Fruit fly (Drosophila melanogaster) whole organism, embryonic: Measurements from ENCODE around the gene Fer3HCH.
A peak's percentile ranks its signal among the peaks of the same experiment; 100 is the strongest.

Experiments
- B-H2 ChIP-seq: fragments of 200-800 bp; sonication (Bioruptor generic); optimal IDR thresholded peaks from 2 replicates; lab custom pipeline; 2018; ENCODE audit warnings: missing biosample characterization, mild to moderate bottlenecking, missing genetic modification characterization
- CG10654 ChIP-seq: fragments of 200-800 bp; sonication (Bioruptor generic); optimal IDR thresholded peaks from 2 replicates; lab custom pipeline; 2016; ENCODE audit warnings: missing biosample characterization, missing genetic modification characterization
- CG13296 ChIP-seq: fragments of 200-800 bp; sonication (Bioruptor generic); optimal IDR thresholded peaks from 3 replicates; lab custom pipeline; 2018; ENCODE audit warnings: missing biosample characterization, mild to moderate bottlenecking, missing genetic modification characterization
- CG13624 ChIP-seq: fragments of 200-800 bp; sonication (Bioruptor generic); optimal IDR thresholded peaks from 2 replicates; lab custom pipeline; 2016; ENCODE audit warnings: missing biosample characterization, missing genetic modification characterization
- CG15514 ChIP-seq: fragments of 200-800 bp; sonication (Bioruptor generic); optimal IDR thresholded peaks from 3 replicates; lab custom pipeline; 2017; ENCODE audit warnings: missing biosample characterization, missing genetic modification characterization, mild to moderate bottlenecking, moderate library complexity, missing genetic modification reagents
- CG17328 ChIP-seq: fragments of 200-800 bp; sonication (Bioruptor generic); IDR thresholded peaks from 2 replicates; pipeline ENCODE4 v1.3.6; 2022; ENCODE audit warnings: missing biosample characterization, missing genetic modification characterization
- CG1792 ChIP-seq: fragments of 200-800 bp; sonication (Bioruptor generic); optimal IDR thresholded peaks from 2 replicates; lab custom pipeline; 2016; ENCODE audit warnings: missing biosample characterization, missing genetic modification characterization
- CG2199 ChIP-seq: fragments of 200-800 bp; sonication (Bioruptor generic); IDR thresholded peaks from 3 replicates; pipeline ENCODE4 v1.3.6; 2022; ENCODE audit warnings: missing biosample characterization, missing genetic modification characterization
- CG3065 ChIP-seq: fragments of 200-800 bp; sonication (Bioruptor generic); optimal IDR thresholded peaks from 2 replicates; lab custom pipeline; 2016; ENCODE audit warnings: missing biosample characterization, missing genetic modification characterization
- CG3163 ChIP-seq: fragments of 200-800 bp; sonication (Bioruptor generic); optimal IDR thresholded peaks from 3 replicates; lab custom pipeline; 2016; ENCODE audit warnings: missing biosample characterization, missing genetic modification characterization
- CG3847 ChIP-seq: fragments of 200-800 bp; sonication (Bioruptor generic); IDR thresholded peaks from 2 replicates; pipeline ENCODE4 v1.3.6; 2022; ENCODE audit warnings: missing biosample characterization, missing genetic modification characterization
- CG42726 ChIP-seq: fragments of 200-800 bp; sonication (Bioruptor generic); IDR thresholded peaks from 2 replicates; pipeline ENCODE4 v1.3.6; 2022; ENCODE audit warnings: missing biosample characterization, missing genetic modification characterization; ENCODE audit not compliant: partially characterized antibody
- CG6654 ChIP-seq: fragments of 200-800 bp; sonication (Bioruptor generic); optimal IDR thresholded peaks from 2 replicates; lab custom pipeline; 2017; ENCODE audit warnings: missing biosample characterization, mild to moderate bottlenecking, missing genetic modification characterization
- CG6683 ChIP-seq: fragments of 200-800 bp; sonication (Bioruptor generic); optimal IDR thresholded peaks from 2 replicates; lab custom pipeline; 2017; ENCODE audit warnings: missing biosample characterization, mild to moderate bottlenecking, missing genetic modification characterization, missing genetic modification reagents
- CG8290 ChIP-seq, 3 experiments: fragments of 200-800 bp; sonication (Bioruptor generic); optimal IDR thresholded peaks; 2 replicates each; lab custom pipeline; 2016 to 2019; ENCODE audit warnings: missing biosample characterization in 3 of 3, missing genetic modification characterization in 3 of 3, mild to moderate bottlenecking in 2 of 3, moderate library complexity in 1 of 3
- CG9215 ChIP-seq: fragments of 200-800 bp; sonication (Bioruptor generic); IDR thresholded peaks from 2 replicates; pipeline ENCODE4 v1.3.6; 2022; ENCODE audit warnings: missing biosample characterization, missing genetic modification characterization
- CG9797 ChIP-seq: fragments of 200-800 bp; sonication (Bioruptor generic); optimal IDR thresholded peaks from 3 replicates; lab custom pipeline; 2018; ENCODE audit warnings: missing biosample characterization, mild to moderate bottlenecking, missing genetic modification characterization
- Dll ChIP-seq: fragments of 200-800 bp; sonication (Bioruptor generic); IDR thresholded peaks from 4 replicates; pipeline ENCODE4 v1.3.6; 2022; ENCODE audit warnings: missing biosample characterization, missing genetic modification characterization; ENCODE audit not compliant: partially characterized antibody
- Dref ChIP-seq: fragments of 200-800 bp; sonication (Bioruptor generic); IDR thresholded peaks from 2 replicates; pipeline ENCODE4 v1.3.6; 2022; ENCODE audit warnings: missing biosample characterization, missing genetic modification characterization
- ERR ChIP-seq: fragments of 200-800 bp; sonication (Bioruptor generic); optimal IDR thresholded peaks from 2 replicates; lab custom pipeline; 2016; ENCODE audit warnings: missing biosample characterization, missing genetic modification characterization
- H15 ChIP-seq: fragments of 200-800 bp; sonication (Bioruptor generic); IDR thresholded peaks from 3 replicates; pipeline ENCODE4 v1.3.6; 2022; ENCODE audit warnings: missing biosample characterization, missing genetic modification characterization
- HLH4C ChIP-seq: fragments of 200-800 bp; sonication (Bioruptor generic); IDR thresholded peaks from 3 replicates; pipeline ENCODE4 v1.3.6; 2022; ENCODE audit warnings: missing biosample characterization, missing genetic modification characterization; ENCODE audit not compliant: partially characterized antibody
- Optix ChIP-seq: fragments of 200-800 bp; sonication (Bioruptor generic); IDR thresholded peaks from 3 replicates; pipeline ENCODE4 v1.3.6; 2022; ENCODE audit warnings: missing biosample characterization, missing genetic modification characterization
- Pdp1 ChIP-seq, 2 experiments: fragments of 200-800 bp; sonication (Bioruptor generic); optimal IDR thresholded peaks; 3 replicates each; lab custom pipeline; 2016; ENCODE audit warnings: missing biosample characterization in 2 of 2, missing genetic modification characterization in 2 of 2, mild to moderate bottlenecking in 1 of 2, moderate library complexity in 1 of 2
- Six4 ChIP-seq: fragments of 200-800 bp; sonication (Bioruptor generic); optimal IDR thresholded peaks from 2 replicates; lab custom pipeline; 2016; ENCODE audit warnings: missing biosample characterization, missing genetic modification characterization
- Sry-β ChIP-seq: fragments of 200-800 bp; sonication (Bioruptor generic); optimal IDR thresholded peaks from 2 replicates; lab custom pipeline; 2018; ENCODE audit warnings: missing biosample characterization, mild to moderate bottlenecking, missing genetic modification characterization, moderate library complexity
- Vsx1 ChIP-seq: fragments of 200-800 bp; sonication (Bioruptor generic); optimal IDR thresholded peaks from 2 replicates; lab custom pipeline; 2017; ENCODE audit warnings: missing biosample characterization, mild to moderate bottlenecking, missing genetic modification characterization, missing genetic modification reagents
- cas ChIP-seq: fragments of 200-800 bp; sonication (Bioruptor generic); IDR thresholded peaks from 2 replicates; pipeline ENCODE4 v1.3.6; 2022; ENCODE audit warnings: missing biosample characterization, missing genetic modification characterization
- ci ChIP-seq: fragments of 200-800 bp; sonication (Bioruptor generic); IDR thresholded peaks from 3 replicates; pipeline ENCODE4 v1.3.6; 2022; ENCODE audit warnings: missing biosample characterization, missing genetic modification characterization
- dmrt99B ChIP-seq: fragments of 200-800 bp; sonication (Bioruptor generic); optimal IDR thresholded peaks from 2 replicates; lab custom pipeline; 2018; ENCODE audit warnings: missing biosample characterization, mild to moderate bottlenecking, missing genetic modification characterization, moderate library complexity
- ems ChIP-seq: fragments of 200-800 bp; sonication (Bioruptor generic); optimal IDR thresholded peaks from 3 replicates; lab custom pipeline; 2016; ENCODE audit warnings: missing biosample characterization, missing genetic modification characterization
- fd102C ChIP-seq: fragments of 200-800 bp; sonication (Bioruptor generic); optimal IDR thresholded peaks from 2 replicates; lab custom pipeline; 2018; ENCODE audit warnings: missing biosample characterization, mild to moderate bottlenecking, missing genetic modification characterization, moderate library complexity
- fu2 ChIP-seq: fragments of 200-800 bp; sonication (Bioruptor generic); optimal IDR thresholded peaks from 2 replicates; lab custom pipeline; 2016; ENCODE audit warnings: missing biosample characterization, missing genetic modification characterization
- hb ChIP-seq: fragments of 200-800 bp; sonication (Bioruptor generic); IDR thresholded peaks from 3 replicates; pipeline ENCODE4 v1.3.6; 2022; ENCODE audit warnings: missing biosample characterization, missing genetic modification characterization; ENCODE audit not compliant: partially characterized antibody
- kay ChIP-seq: fragments of 200-800 bp; sonication (Bioruptor generic); optimal IDR thresholded peaks from 2 replicates; lab custom pipeline; 2016; ENCODE audit warnings: missing biosample characterization, missing genetic modification characterization
- knrl ChIP-seq: fragments of 200-800 bp; sonication (Bioruptor generic); IDR thresholded peaks from 3 replicates; pipeline ENCODE4 v1.3.6; 2022; ENCODE audit warnings: missing biosample characterization, missing genetic modification characterization; ENCODE audit not compliant: partially characterized antibody
- lab ChIP-seq: fragments of 200-800 bp; sonication (Bioruptor generic); optimal IDR thresholded peaks from 3 replicates; lab custom pipeline; 2017; ENCODE audit warnings: missing biosample characterization, missing genetic modification characterization, mild to moderate bottlenecking, moderate library complexity, missing genetic modification reagents
- nau ChIP-seq: fragments of 200-800 bp; sonication (Bioruptor generic); optimal IDR thresholded peaks from 3 replicates; lab custom pipeline; 2017; ENCODE audit warnings: missing biosample characterization, mild to moderate bottlenecking, missing genetic modification characterization, missing genetic modification reagents
- nmo ChIP-seq: fragments of 200-800 bp; sonication (Bioruptor generic); optimal IDR thresholded peaks from 2 replicates; lab custom pipeline; 2018; ENCODE audit warnings: missing biosample characterization, mild to moderate bottlenecking, missing genetic modification characterization, moderate library complexity
- rib ChIP-seq: fragments of 200-800 bp; sonication (Bioruptor generic); IDR thresholded peaks from 2 replicates; pipeline ENCODE4 v1.3.6; 2022; ENCODE audit warnings: missing biosample characterization, missing genetic modification characterization
- row ChIP-seq: fragments of 200-800 bp; sonication (Bioruptor generic); IDR thresholded peaks from 3 replicates; pipeline ENCODE4 v1.3.6; 2022; ENCODE audit warnings: missing biosample characterization, missing genetic modification characterization
- sisA ChIP-seq: fragments of 200-800 bp; sonication (Bioruptor generic); IDR thresholded peaks from 2 replicates; pipeline ENCODE4 v1.3.6; 2022; ENCODE audit warnings: missing biosample characterization, missing genetic modification characterization
- sna ChIP-seq: fragments of 200-800 bp; sonication (Bioruptor generic); IDR thresholded peaks from 2 replicates; pipeline ENCODE4 v1.3.6; 2022; ENCODE audit warnings: missing biosample characterization, missing genetic modification characterization; ENCODE audit not compliant: partially characterized antibody
- so ChIP-seq: fragments of 200-800 bp; sonication (Bioruptor generic); IDR thresholded peaks from 3 replicates; pipeline ENCODE4 v1.3.6; 2022; ENCODE audit warnings: missing biosample characterization, missing genetic modification characterization
- sqz ChIP-seq: fragments of 200-800 bp; sonication (Bioruptor generic); optimal IDR thresholded peaks from 3 replicates; lab custom pipeline; 2018; ENCODE audit warnings: missing biosample characterization, mild to moderate bottlenecking, missing genetic modification characterization
- stwl ChIP-seq: fragments of 200-800 bp; sonication (Bioruptor generic); optimal IDR thresholded peaks from 3 replicates; lab custom pipeline; 2018; ENCODE audit warnings: missing biosample characterization, mild to moderate bottlenecking, missing genetic modification characterization, moderate library complexity
- sug ChIP-seq: fragments of 200-800 bp; optimal IDR thresholded peaks from 2 replicates; lab custom pipeline; 2019; ENCODE audit warnings: missing biosample characterization, mild to moderate bottlenecking, missing genetic modification characterization, moderate library complexity
- tll ChIP-seq, 2 experiments: fragments of 200-800 bp in 1 of 2; fragments of >200 bp in 1 of 2; sonication (Bioruptor generic) in 1 of 2; optimal IDR thresholded peaks; 2 replicates each; lab custom pipeline; 2017 to 2019; ENCODE audit warnings: missing biosample characterization in 2 of 2, missing genetic modification characterization in 2 of 2, mild to moderate bottlenecking in 1 of 2, moderate library complexity in 1 of 2
- tup ChIP-seq: fragments of 200-800 bp; sonication (Bioruptor generic); optimal IDR thresholded peaks from 2 replicates; lab custom pipeline; 2016; ENCODE audit warnings: missing biosample characterization, mild to moderate bottlenecking, missing genetic modification characterization, moderate library complexity
- twi ChIP-seq: fragments of 200-800 bp; optimal IDR thresholded peaks from 2 replicates; lab custom pipeline; 2019; ENCODE audit warnings: missing biosample characterization, mild to moderate bottlenecking, missing genetic modification characterization, moderate library complexity

Gene Fer3HCH

DNA sequence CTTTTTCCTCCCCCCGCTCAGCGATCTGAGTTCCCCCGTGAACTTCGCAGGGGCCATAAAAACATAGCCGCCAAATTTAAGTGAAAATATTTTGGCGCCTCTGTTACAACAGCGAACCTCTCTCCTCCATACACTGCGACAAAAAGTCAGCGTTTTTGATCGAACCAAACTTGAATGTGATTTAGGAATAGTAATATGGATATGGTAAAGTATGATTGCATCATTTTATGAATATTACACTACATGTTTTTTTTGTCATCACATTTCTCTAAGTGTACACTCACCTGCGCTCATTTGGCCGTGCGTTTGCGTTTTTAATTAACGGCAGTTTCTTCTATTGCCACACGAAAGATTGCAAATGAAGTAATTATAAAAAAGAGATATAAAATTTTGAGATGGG is 27.7 kb upstream of the Fer3HCH start (continued):
- TF ChIP-seq CG9797 (GFP tag; lab: Kevin White, UChicago) (no peak), Pdp1 (GFP tag; optimal IDR thresholded peaks at IDR 0.05; lab: Kevin White, UChicago) (peak; percentile 33 to 44), CG9215 (GFP tag; lab: Robert Waterston, UW) (no peak), knrl (GFP tag; lab: Robert Waterston, UW) (no peak), sug (no peak), CG3065 (GFP tag; lab: Kevin White, UChicago) (no peak), ERR (GFP tag; lab: Kevin White, UChicago) (no peak), H15 (GFP tag; lab: Robert Waterston, UW) (peak; percentile 42; the same call in 1 of the 3 replicates), fd102C (GFP tag; lab: Kevin White, UChicago) (no peak), nmo (GFP tag; lab: Kevin White, UChicago) (peak; percentile 53), lab (peak; percentile 69), sqz (GFP tag; lab: Kevin White, UChicago) (peak; percentile 39), ci (GFP tag; lab: Robert Waterston, UW) (peak; percentile 88), stwl (tag; lab: Kevin White, UChicago) (no peak), CG15514 (peak; percentile 35), CG13624 (GFP tag; lab: Kevin White, UChicago) (no peak), dmrt99B (peak; percentile 84), CG42726 (GFP tag; lab: Robert Waterston, UW) (no peak), Vsx1 (GFP tag; lab: Kevin White, UChicago) (no peak), CG13296 (GFP tag; lab: Kevin White, UChicago) (no peak), HLH4C (no peak), CG2199 (GFP tag; lab: Robert Waterston, UW) (no peak), twi (tag; lab: Kevin White, UChicago) (no peak), rib (GFP tag; lab: Robert Waterston, UW) (no peak), cas (GFP tag; lab: Robert Waterston, UW) (no peak), hb (GFP tag; lab: Robert Waterston, UW) (no peak), so (peak; percentile 45; the same call in 1 of the 3 replicates), B-H2 (GFP tag; lab: Kevin White, UChicago) (no peak), row (peak; percentile 60), ems (peak; percentile 54), Sry-β (GFP tag; lab: Kevin White, UChicago) (no peak), fu2 (peak; percentile 5), sisA (peak; percentile 72), CG17328 (peak; percentile 64), CG6654 (GFP tag; lab: Kevin White, UChicago) (no peak), CG1792 (GFP tag; lab: Kevin White, UChicago) (no peak), tll (GFP tag; optimal IDR thresholded peaks at IDR 0.05; lab: Kevin White, UChicago) (no peak), Dref (no peak), CG3163 (GFP tag; lab: Kevin White, UChicago) (peak; percentile 21), kay (GFP tag; lab: Kevin White, UChicago) (peak; percentile 19), CG10654 (GFP tag; lab: Kevin White, UChicago) (peak; percentile 34), CG8290 (GFP tag; optimal IDR thresholded peaks at IDR 0.05; lab: Kevin White, UChicago) (no peak), CG8290 (tag; optimal IDR thresholded peaks at IDR 0.05; lab: Kevin White, UChicago) (peak in 1 of 2 experiments; percentile 64), CG3847 (GFP tag; lab: Robert Waterston, UW) (no peak), nau (GFP tag; lab: Kevin White, UChicago) (peak; percentile 33), sna (no peak), Optix (GFP tag; lab: Robert Waterston, UW) (peak; percentile 61; the same call in 2 of the 3 replicates), Dll (GFP tag; lab: Robert Waterston, UW) (no peak), tup (GFP tag; lab: Kevin White, UChicago) (no peak), Six4 (GFP tag; lab: Kevin White, UChicago) (peak; percentile 26), CG6683 (GFP tag; lab: Kevin White, UChicago) (no peak)
